Worm (Caenorhabditis elegans): ENCODE measurements around the gene C08F11.13.
"Not testable (repeated sequence)": the region's sequence is repeated elsewhere in the genome, so short reads cannot be mapped to it uniquely, and the experiment has no call there.

The C08F11.13 gene

ce11 chrIV:13609755-13610154, at the start of gene C08F11.13:
C08F11.13 (minus strand) TSS chrIV:13609892.
- TF ChIP-seq ceh-24 (tag; optimal IDR thresholded peaks at IDR 0.05), result no peak
- no peak for TF ChIP-seq C08G9.2 (tag; optimal IDR thresholded peaks at IDR 0.05)
- TF ChIP-seq ceh-6 (GFP tag; optimal IDR thresholded peaks at IDR 0.05), result no peak
- no peak for TF ChIP-seq hlh-15 (tag; optimal IDR thresholded peaks at IDR 0.05)
- no peak for TF ChIP-seq unc-3 (GFP tag; conservative IDR thresholded peaks at IDR 0.05)
- TF ChIP-seq unc-3 (tag; optimal IDR thresholded peaks at IDR 0.05), result no peak
- TF ChIP-seq ttx-3 (tag; optimal IDR thresholded peaks at IDR 0.05), result no peak
- no peak for TF ChIP-seq unc-42 (tag; optimal IDR thresholded peaks at IDR 0.05)
- TF ChIP-seq tbx-2 (tag; optimal IDR thresholded peaks at IDR 0.05), result no peak
- TF ChIP-seq mec-3 (tag; optimal IDR thresholded peaks at IDR 0.05; ENCODE audit: borderline replicate concordance), result no peak
- TF ChIP-seq F13H6.1 (tag; optimal IDR thresholded peaks at IDR 0.05), result no peak
- TF ChIP-seq hlh-6 (tag; optimal IDR thresholded peaks at IDR 0.05), result no peak
- TF ChIP-seq che-1 (tag; optimal IDR thresholded peaks at IDR 0.05), result no peak
- TF ChIP-seq pros-1 (tag; optimal IDR thresholded peaks at IDR 0.05), result no peak
- TF ChIP-seq sdc-2 (tag; optimal IDR thresholded peaks at IDR 0.05), result no peak
- no peak for TF ChIP-seq ceh-19 (GFP tag; optimal IDR thresholded peaks at IDR 0.05)
- no peak for TF ChIP-seq pha-2 (tag; optimal IDR thresholded peaks at IDR 0.05)
- no peak for TF ChIP-seq zip-5 (tag; optimal IDR thresholded peaks at IDR 0.05)
- no peak for TF ChIP-seq pag-3 (tag; optimal IDR thresholded peaks at IDR 0.05; ENCODE audit: borderline replicate concordance)

ce11 chrIV:13659449-13659848, 49.8 kb upstream of the C08F11.13 start, which contains the start of gene Y45F10C.1:
Y45F10C.1 (minus strand) TSS chrIV:13659549.
- not testable (repeated sequence) for TF ChIP-seq ttx-3, npax-4, ceh-24 (tag; optimal IDR thresholded peaks at IDR 0.05)

- not testable (repeated sequence) for TF ChIP-seq T23F11.4 (GFP tag; optimal IDR thresholded peaks at IDR 0.05); nhr-11 (tag; optimal IDR thresholded peaks at IDR 0.05); mec-3 (tag; optimal IDR thresholded peaks at IDR 0.05; ENCODE audit: borderline replicate concordance)
Observed at ce11 chrIV:13652023-13652422, 42.3 kb upstream of the C08F11.13 start, which contains the start of gene Y45F10C.6. Y45F10C.6 (plus strand) TSS chrIV:13652323.

ce11 chrIV:13651411-13651810, 41.7 kb upstream of the C08F11.13 start, which contains the start of gene C08F11.12:
C08F11.12 (minus strand) TSS chrIV:13651511.
- TF ChIP-seq che-1 (tag; optimal IDR thresholded peaks at IDR 0.05); pag-3 (tag; optimal IDR thresholded peaks at IDR 0.05; ENCODE audit: borderline replicate concordance); dmd-4 (tag; optimal IDR thresholded peaks at IDR 0.05; ENCODE audit: borderline replicate concordance): not testable (repeated sequence)

- TF ChIP-seq K09A11.1 (tag; optimal IDR thresholded peaks at IDR 0.05; ENCODE audit: insufficient read depth) (no peak), odd-2 (tag; optimal IDR thresholded peaks at IDR 0.05) (no peak), F13H6.1 (tag; optimal IDR thresholded peaks at IDR 0.05) (no peak), ref-2 (tag; optimal IDR thresholded peaks at IDR 0.05) (no peak), C08G9.2 (tag; optimal IDR thresholded peaks at IDR 0.05) (no peak)
Observed at ce11 chrIV:13650238-13650637, 40.5 kb upstream of the C08F11.13 start, which contains the start of gene C08F11.17. C08F11.17 (minus strand) TSS chrIV:13650338.

- no peak for TF ChIP-seq ceh-34 (tag; optimal IDR thresholded peaks at IDR 0.05)
- TF ChIP-seq ahr-1 (tag; optimal IDR thresholded peaks at IDR 0.05), result no peak
- no peak for TF ChIP-seq dve-1 (tag; optimal IDR thresholded peaks at IDR 0.05)
- TF ChIP-seq che-1 (tag; optimal IDR thresholded peaks at IDR 0.05), result no peak
- TF ChIP-seq zip-5 (tag; optimal IDR thresholded peaks at IDR 0.05), result no peak
- no peak for TF ChIP-seq unc-3 (GFP tag; conservative IDR thresholded peaks at IDR 0.05)
- no peak for TF ChIP-seq unc-3 (tag; optimal IDR thresholded peaks at IDR 0.05)
- TF ChIP-seq F13H6.1 (tag; optimal IDR thresholded peaks at IDR 0.05), result no peak
- no peak for TF ChIP-seq ceh-18 (tag; optimal IDR thresholded peaks at IDR 0.05)
- no peak for TF ChIP-seq ztf-16 (tag; optimal IDR thresholded peaks at IDR 0.05)
- TF ChIP-seq pqm-1 (tag; optimal IDR thresholded peaks at IDR 0.05), result no peak
Observed at ce11 chrIV:13649126-13649525, 39.4 kb upstream of the C08F11.13 start, which contains the start of gene C08F11.10. C08F11.10 (minus strand) TSS chrIV:13649226.
